Worm (Caenorhabditis elegans): ENCODE measurements around the gene nhr-179.

Gene nhr-179

DNA sequence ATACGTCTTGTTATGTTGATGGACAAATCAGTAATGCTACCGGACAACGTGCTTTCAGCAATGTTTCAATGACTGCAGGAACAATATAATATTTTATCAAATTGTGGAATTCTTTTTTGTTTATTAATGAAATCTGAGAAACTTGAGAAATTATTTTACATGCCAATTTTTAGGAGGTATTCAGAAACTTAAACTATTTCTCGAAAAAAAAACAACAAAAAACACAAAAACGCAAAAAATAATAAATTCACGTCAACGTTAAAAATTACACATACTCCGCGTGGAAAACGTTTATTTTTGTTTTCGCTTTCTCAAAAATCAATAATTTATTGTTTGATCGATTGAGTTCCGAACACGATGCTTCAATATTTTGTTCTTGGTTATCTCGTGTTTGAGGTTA lies 23.5 kb upstream of the nhr-179 start, which contains the start of gene Y46H3D.1:
Gene Y46H3D.1, plus strand, starts transcription at position 301 of the 400 bp plus-strand sequence.
- no peak for TF ChIP-seq ceh-6 (GFP tag; optimal IDR thresholded peaks at IDR 0.05)
- no peak for TF ChIP-seq unc-42 (tag; optimal IDR thresholded peaks at IDR 0.05)
- TF ChIP-seq hlh-15 (tag; optimal IDR thresholded peaks at IDR 0.05): no peak
- no peak for TF ChIP-seq T23F11.4 (GFP tag; optimal IDR thresholded peaks at IDR 0.05)
- TF ChIP-seq C08G9.2 (tag; optimal IDR thresholded peaks at IDR 0.05): no peak
- no peak for TF ChIP-seq pag-3 (tag; optimal IDR thresholded peaks at IDR 0.05; ENCODE audit: borderline replicate concordance)
- no peak for TF ChIP-seq lin-11 (tag; optimal IDR thresholded peaks at IDR 0.05)
- no peak for TF ChIP-seq ceh-2 (tag; optimal IDR thresholded peaks at IDR 0.05)
- TF ChIP-seq ceh-45 (GFP tag; IDR thresholded peaks at IDR 0.05): no peak
- no peak for TF ChIP-seq mec-3 (tag; optimal IDR thresholded peaks at IDR 0.05; ENCODE audit: borderline replicate concordance)
- no peak for TF ChIP-seq ztf-16 (tag; optimal IDR thresholded peaks at IDR 0.05)
- no peak for TF ChIP-seq hlh-30 (tag; optimal IDR thresholded peaks at IDR 0.05; ENCODE audit: insufficient read depth)
- TF ChIP-seq pax-1 (tag; optimal IDR thresholded peaks at IDR 0.05): no peak
- TF ChIP-seq unc-55 (GFP tag; optimal IDR thresholded peaks at IDR 0.05): no peak
- no peak for TF ChIP-seq ama-1 (optimal IDR thresholded peaks at IDR 0.05)
- no peak for TF ChIP-seq C38D4.7 (GFP tag; optimal IDR thresholded peaks at IDR 0.05)
- TF ChIP-seq ceh-34 (tag; optimal IDR thresholded peaks at IDR 0.05): no peak
- no peak for TF ChIP-seq nhr-232 (tag; optimal IDR thresholded peaks at IDR 0.05)

DNA sequence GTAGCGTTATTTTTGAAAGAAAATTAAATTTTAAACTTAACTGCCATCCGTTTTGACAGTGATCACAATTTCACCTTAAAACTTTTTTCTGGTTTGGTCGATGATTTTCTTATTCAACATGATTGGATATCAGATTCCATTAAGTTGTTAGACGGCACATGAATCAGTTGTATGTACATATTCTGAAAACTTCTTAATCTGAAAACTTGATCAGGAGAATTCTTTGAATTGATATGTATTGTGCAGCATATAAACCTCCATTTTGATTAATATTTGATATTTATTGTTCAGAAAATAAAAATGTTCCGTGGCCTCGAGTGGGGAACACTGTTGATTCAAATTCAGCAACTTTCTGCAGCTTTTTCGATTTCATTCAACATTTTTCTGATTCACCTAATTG lies 21.3 kb upstream of the nhr-179 start, which contains the start of gene str-221:
Gene str-221, plus strand, starts transcription at position 301 of the 400 bp plus-strand sequence.
- TF ChIP-seq hlh-6 (tag; optimal IDR thresholded peaks at IDR 0.05) (no peak), dmd-4 (tag; optimal IDR thresholded peaks at IDR 0.05; ENCODE audit: borderline replicate concordance) (no peak), pax-1 (tag; optimal IDR thresholded peaks at IDR 0.05) (no peak), hlh-30 (tag; optimal IDR thresholded peaks at IDR 0.05; ENCODE audit: insufficient read depth) (no peak), nhr-11 (tag; optimal IDR thresholded peaks at IDR 0.05) (no peak), tbx-7 (tag; optimal IDR thresholded peaks at IDR 0.05) (no peak)

DNA sequence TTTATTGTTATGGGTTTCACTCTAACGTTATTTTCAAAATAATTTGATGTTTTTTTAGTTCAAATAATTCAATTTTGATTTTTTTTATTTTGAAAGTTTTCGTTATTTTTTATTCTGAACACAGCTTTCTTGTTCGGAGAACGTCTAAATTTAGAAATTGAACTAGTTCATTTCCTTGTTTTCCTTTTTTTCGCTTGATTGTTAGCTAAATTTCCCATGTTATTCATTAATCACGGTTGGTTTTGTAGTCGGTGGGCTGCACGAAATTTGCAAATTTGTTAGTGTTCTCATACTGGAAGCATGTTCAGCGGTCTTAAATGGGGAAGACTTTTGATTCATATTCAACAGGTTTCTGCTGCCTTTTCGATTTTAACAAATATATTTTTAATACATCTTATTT lies 17.2 kb upstream of the nhr-179 start, which contains the start of gene str-222:
Gene str-222, plus strand, starts transcription at position 301 of the 400 bp plus-strand sequence.
- TF ChIP-seq fkh-10 (GFP tag; optimal IDR thresholded peaks at IDR 0.05) (no peak), ceh-9 (tag; optimal IDR thresholded peaks at IDR 0.05) (no peak), pax-1 (tag; optimal IDR thresholded peaks at IDR 0.05) (no peak), ceh-14 (tag; optimal IDR thresholded peaks at IDR 0.05) (no peak), lim-6 (tag; optimal IDR thresholded peaks at IDR 0.05) (no peak), elt-2 (tag; optimal IDR thresholded peaks at IDR 0.05) (no peak), madf-2 (tag; optimal IDR thresholded peaks at IDR 0.05) (no peak), zip-5 (tag; optimal IDR thresholded peaks at IDR 0.05) (no peak), hlh-8 (tag; optimal IDR thresholded peaks at IDR 0.05) (no peak)

DNA sequence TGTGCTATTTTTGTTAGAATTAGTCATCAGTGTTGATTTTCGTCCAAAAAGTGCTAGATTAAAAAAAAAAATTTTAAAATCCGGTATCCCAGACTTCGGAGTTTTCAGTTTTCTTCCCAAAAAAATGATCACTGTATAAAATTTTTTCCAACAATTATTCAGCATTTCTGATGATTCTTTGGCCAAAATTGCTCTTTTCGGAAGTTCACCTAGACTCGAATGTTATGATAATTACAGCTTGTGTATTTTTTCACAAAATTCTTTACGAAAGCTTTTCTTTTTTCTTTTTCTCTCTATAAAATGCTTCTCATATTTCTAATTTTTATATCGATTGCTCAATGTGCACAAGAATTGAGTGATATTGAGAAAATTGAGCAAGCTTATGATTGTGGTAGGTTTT lies 13.1 kb upstream of the nhr-179 start, which contains the start of gene irld-17:
Gene irld-17, plus strand, starts transcription at position 301 of the 400 bp plus-strand sequence.
- TF ChIP-seq hlh-30 (tag; optimal IDR thresholded peaks at IDR 0.05; ENCODE audit: insufficient read depth) (no peak), K09A11.1 (tag; optimal IDR thresholded peaks at IDR 0.05; ENCODE audit: insufficient read depth) (no peak), nhr-11 (tag; optimal IDR thresholded peaks at IDR 0.05) (no peak), ceh-31 (tag; optimal IDR thresholded peaks at IDR 0.05) (no peak), pha-2 (tag; optimal IDR thresholded peaks at IDR 0.05) (no peak), pha-4 (tag; optimal IDR thresholded peaks at IDR 0.05) (no peak), ama-1 (optimal IDR thresholded peaks at IDR 0.05) (no peak), ceh-14 (tag; optimal IDR thresholded peaks at IDR 0.05) (no peak), dmd-4 (tag; optimal IDR thresholded peaks at IDR 0.05; ENCODE audit: borderline replicate concordance) (no peak), ztf-16 (tag; optimal IDR thresholded peaks at IDR 0.05) (no peak), sdc-2 (tag; optimal IDR thresholded peaks at IDR 0.05) (no peak), elt-2 (tag; optimal IDR thresholded peaks at IDR 0.05) (no peak), pag-3 (tag; optimal IDR thresholded peaks at IDR 0.05; ENCODE audit: borderline replicate concordance) (no peak), unc-3 (GFP tag; conservative IDR thresholded peaks at IDR 0.05) (no peak), unc-3 (tag; optimal IDR thresholded peaks at IDR 0.05) (no peak), tbx-2 (tag; optimal IDR thresholded peaks at IDR 0.05) (no peak), ahr-1 (tag; optimal IDR thresholded peaks at IDR 0.05) (no peak), ceh-9 (tag; optimal IDR thresholded peaks at IDR 0.05) (no peak), dve-1 (tag; optimal IDR thresholded peaks at IDR 0.05) (no peak)

Data from whole organism, late embryonic.